Worm (Caenorhabditis elegans): ENCODE data around the gene piki-1.

DNA sequence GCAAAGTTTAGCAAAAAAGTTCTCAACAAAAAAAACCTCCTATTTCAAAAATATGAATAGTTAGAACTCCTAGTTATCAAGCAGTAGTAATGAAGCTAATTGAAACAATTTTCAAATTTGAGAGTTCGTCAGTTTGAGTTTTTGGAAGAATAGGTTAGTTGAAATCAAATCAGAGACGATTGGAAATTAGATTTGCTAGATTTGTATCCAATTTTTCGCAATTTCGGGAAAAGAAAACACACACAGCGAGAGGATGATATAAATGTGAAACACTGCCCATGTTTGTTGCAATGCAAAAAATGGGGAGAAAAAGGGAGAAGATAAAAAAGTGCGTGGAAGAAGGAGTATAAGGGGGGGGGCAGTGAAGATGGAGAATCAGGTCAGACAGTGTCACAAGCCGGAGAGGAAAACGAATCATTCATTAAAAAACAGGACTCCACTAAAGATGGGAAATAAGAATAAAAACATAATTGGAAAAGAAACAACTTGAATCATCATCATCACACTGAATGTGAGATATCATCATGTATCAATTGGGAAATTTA, 20.9 kb downstream of the piki-1 start:
- no peak for TF ChIP-seq him-1 (tag; optimal IDR thresholded peaks at IDR 0.05)
- no peak for TF ChIP-seq W03F9.2 (tag; optimal IDR thresholded peaks at IDR 0.05)

Data from whole organism, L4/young adult.